Worm (Caenorhabditis elegans): Measurements from ENCODE around the gene C07D10.5.

ce11 chrII:7363990-7364455 lies 17.3 kb upstream of the C07D10.5 start, which contains the start of gene msra-1:
- no peak for TF ChIP-seq scrt-1 (GFP tag; IDR thresholded peaks at IDR 0.05)
- TF ChIP-seq F13C5.2 (tag; optimal IDR thresholded peaks at IDR 0.05): no peak
- TF ChIP-seq ama-1 (optimal IDR thresholded peaks at IDR 0.05): no peak
- no peak for TF ChIP-seq B0310.2 (tag; optimal IDR thresholded peaks at IDR 0.05)
- TF ChIP-seq sea-1 (GFP tag; conservative IDR thresholded peaks at IDR 0.05): no peak

Measured in whole organism, early embryonic.